Worm (Caenorhabditis elegans): ENCODE measurements around the gene K05F6.14.

DNA sequence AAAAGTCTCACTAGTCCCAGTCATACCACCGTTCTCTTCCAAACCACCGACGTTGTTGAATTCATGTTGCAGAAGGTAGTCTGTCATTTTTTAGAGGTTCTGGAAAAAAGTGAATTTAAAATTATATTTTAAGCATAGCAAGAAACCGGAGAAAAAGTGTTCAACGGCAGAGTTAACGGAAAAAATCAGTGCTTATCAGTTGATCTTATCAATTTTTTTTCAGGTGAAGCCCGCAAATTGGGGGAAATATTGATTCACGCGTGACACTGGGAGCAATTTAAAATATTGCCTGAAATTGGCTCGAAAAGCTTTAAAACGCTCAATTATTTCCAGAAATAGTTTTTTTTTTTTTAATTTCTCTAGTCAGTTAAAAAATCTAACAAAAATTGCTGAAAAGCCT lies 17.9 kb downstream of the K05F6.14 start, which contains the start of gene math-38:
- TF ChIP-seq unc-39 (tag; optimal IDR thresholded peaks at IDR 0.05) (no peak), nhr-237 (tag; optimal IDR thresholded peaks at IDR 0.05) (no peak), lin-13 (tag; optimal IDR thresholded peaks at IDR 0.05) (no peak), lsy-2 (tag; optimal IDR thresholded peaks at IDR 0.05) (no peak), unc-62 (GFP tag; optimal IDR thresholded peaks at IDR 0.05) (no peak), pha-4 (tag; optimal IDR thresholded peaks at IDR 0.05) (no peak), drap-1 (GFP tag; optimal IDR thresholded peaks at IDR 0.05) (no peak), ceh-83 (GFP tag; optimal IDR thresholded peaks at IDR 0.05) (no peak), elt-3 (tag; optimal IDR thresholded peaks at IDR 0.05) (no peak), elt-1 (tag; optimal IDR thresholded peaks at IDR 0.05; ENCODE audit: borderline replicate concordance, insufficient read depth) (no peak), ztf-11 (tag; optimal IDR thresholded peaks at IDR 0.05) (no peak), mab-5 (tag; optimal IDR thresholded peaks at IDR 0.05) (no peak), snpc-4 (tag; optimal IDR thresholded peaks at IDR 0.05) (no peak), flh-1 (GFP tag; optimal IDR thresholded peaks at IDR 0.05) (no peak)
